Worm (Caenorhabditis elegans) whole organism, L1 larva: ENCODE data around the gene mog-5.

Source experiments
- ama-1 ChIP-seq: fragments of 150-350 bp; optimal IDR thresholded peaks from 2 replicates; lab custom pipeline; 2014
- egl-13 ChIP-seq: sonication (generic microtip); optimal IDR thresholded peaks from 2 replicates; lab custom pipeline; 2016; ENCODE audit warnings: missing genotype, missing genetic modification reagents, missing genetic modification characterization, missing compliant biosample characterization
- nhr-12 ChIP-seq: sonication (generic microtip); optimal IDR thresholded peaks from 2 replicates; lab custom pipeline; 2017; ENCODE audit warnings: missing biosample characterization, missing genetic modification characterization
- sptf-1 ChIP-seq: fragments of 150-350 bp; optimal IDR thresholded peaks from 2 replicates; lab custom pipeline; 2014; ENCODE audit warnings: missing biosample characterization, missing genetic modification characterization

ce11 chrII:5364516-5364915 is 34.8 kb upstream of the mog-5 start:
- TF ChIP-seq sptf-1 (no peak), ama-1 (lab: Kevin White, UChicago) (no peak), egl-13 (no peak), nhr-12 (tag; lab: Kevin White, UChicago) (no peak)
